Worm (Caenorhabditis elegans): ENCODE measurements around the gene W05B2.2.

The W05B2.2 gene

DNA sequence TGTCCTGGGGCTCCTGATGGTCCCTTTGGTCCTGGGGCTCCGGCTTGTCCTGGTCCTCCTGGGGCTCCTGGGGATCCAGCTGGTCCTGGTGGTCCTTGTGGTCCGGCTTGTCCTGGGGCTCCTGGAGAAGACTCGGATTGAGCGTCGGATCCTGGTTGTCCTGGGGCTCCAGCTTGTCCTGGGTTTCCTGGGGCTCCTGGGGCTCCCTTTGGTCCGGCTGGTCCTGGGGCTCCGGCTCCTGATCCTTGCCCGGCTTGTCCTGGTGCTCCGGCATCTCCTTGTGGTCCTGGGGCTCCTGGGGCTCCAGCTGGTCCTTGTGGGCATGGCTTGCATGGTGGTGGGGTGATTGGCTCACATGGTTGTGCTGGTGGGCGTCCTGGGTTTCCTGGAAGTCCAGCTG lies 17.8 kb upstream of the W05B2.2 start (continued):
- TF ChIP-seq egl-43 (GFP tag; IDR thresholded peaks at IDR 0.05): 0 out of 2 replicates have a peak, but pooled peaks have one; percentile 24

DNA sequence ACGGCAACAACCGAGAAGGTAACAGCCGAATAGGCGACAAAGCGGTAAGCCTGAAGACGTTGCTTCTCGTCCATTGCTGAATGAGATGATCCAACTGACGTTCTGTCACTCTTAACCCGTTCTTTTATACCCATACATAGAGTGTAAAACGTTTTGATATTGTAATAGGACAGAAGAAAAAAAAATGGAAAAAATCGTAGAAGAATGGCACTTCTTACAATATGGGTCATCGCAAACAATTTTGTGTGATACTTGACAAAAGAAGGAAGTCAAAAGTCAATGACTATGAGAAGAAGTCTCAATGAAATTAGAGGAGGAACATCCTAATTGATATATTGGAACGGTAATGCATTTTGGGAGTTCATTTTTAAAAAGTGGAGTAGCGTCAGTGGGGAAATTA lies 16.2 kb upstream of the W05B2.2 start, which contains the start of gene col-92:
col-92 (minus strand) TSS at position 101 of the 400 bp plus-strand sequence.
- TF ChIP-seq aha-1 (tag) (peak; percentile 15), ama-1 (optimal IDR thresholded peaks at IDR 0.05) (no peak), ztf-7 (tag; optimal IDR thresholded peaks at IDR 0.05) (no peak)

DNA sequence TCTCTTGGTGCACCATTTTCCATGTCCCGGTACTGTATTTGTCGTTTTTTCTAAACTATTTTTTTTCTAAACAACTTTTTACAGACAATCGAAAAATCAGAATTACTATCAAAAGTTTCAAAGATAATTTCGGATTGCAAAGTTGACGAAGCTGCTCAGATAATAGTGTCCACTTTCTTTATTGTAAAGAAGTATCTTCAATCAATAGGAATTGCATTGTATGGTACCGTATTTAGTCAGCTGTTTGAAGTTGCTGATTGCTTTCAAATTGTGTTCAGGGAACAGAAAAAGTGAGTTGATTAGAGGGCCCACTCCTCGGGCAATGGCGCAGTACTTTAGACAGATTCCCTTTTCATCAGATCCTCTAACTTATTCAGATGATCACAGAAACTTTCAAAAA lies 14.6 kb upstream of the W05B2.2 start:
- TF ChIP-seq egl-27 (tag; optimal IDR thresholded peaks at IDR 0.05) (no peak), T26A8.4 (GFP tag; IDR thresholded peaks at IDR 0.05) (peak; percentile 10; the same call in 1 of the 2 replicates), unc-62 (GFP tag; optimal IDR thresholded peaks at IDR 0.05 in 1 of 2) (peak in 1 of 2 experiments; percentile 96), unc-62 (tag; optimal IDR thresholded peaks at IDR 0.05) (no peak)

DNA sequence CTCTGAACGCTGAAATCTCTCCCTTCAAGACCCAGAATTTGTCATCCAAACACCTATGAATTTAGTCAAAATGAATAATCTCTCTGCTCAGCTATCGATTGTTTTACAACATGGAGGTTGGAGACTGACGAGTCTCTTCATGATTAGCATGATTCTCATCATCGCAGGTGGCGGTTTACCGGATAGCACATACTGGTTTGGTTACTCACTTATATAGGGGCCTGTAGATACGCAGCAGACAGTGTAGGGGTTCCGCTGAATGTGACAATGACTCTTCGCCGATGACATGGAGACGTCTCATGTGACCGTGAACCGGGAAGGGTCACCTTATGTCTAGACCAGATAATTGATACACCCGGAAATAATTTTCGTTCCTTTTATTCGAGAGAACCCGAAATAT lies 9.7 kb upstream of the W05B2.2 start:
- no peak for TF ChIP-seq unc-39 (tag; optimal IDR thresholded peaks at IDR 0.05)
- TF ChIP-seq skn-1 (tag; optimal IDR thresholded peaks at IDR 0.05): no peak
- TF ChIP-seq ceh-44 (GFP tag; IDR thresholded peaks at IDR 0.05): no peak
- TF ChIP-seq nhr-76 (tag; optimal IDR thresholded peaks at IDR 0.05): no peak
- no peak for TF ChIP-seq lin-39 (tag; optimal IDR thresholded peaks at IDR 0.05)
- TF ChIP-seq snpc-4 (tag; optimal IDR thresholded peaks at IDR 0.05): no peak
- no peak for TF ChIP-seq daf-12 (tag; optimal IDR thresholded peaks at IDR 0.05)
- no peak for TF ChIP-seq T26A8.4 (GFP tag; IDR thresholded peaks at IDR 0.05)
- TF ChIP-seq Y105C5A.15 (GFP tag; IDR thresholded peaks at IDR 0.05): no peak

DNA sequence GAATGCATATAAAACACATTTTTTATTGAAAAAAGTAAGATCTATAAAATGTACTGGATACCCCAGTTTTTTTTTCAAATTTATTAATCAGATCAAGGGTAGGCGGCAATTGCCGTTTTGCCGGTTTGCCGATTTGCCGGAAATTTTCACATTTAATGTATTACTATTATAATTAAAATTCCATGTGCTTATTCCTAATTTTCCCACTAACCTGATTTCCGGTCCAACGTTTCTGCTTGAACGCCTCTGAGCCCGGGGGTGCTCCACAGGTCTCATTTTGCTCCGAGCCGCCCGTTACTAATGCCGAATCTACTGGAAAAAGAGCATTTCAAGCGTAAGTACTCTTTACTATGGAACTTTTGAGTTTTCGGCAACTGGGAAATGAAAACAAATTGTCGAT lies 2.7 kb upstream of the W05B2.2 start, which contains the start of gene dhc-4:
dhc-4 (plus strand) TSS at position 301 of the 400 bp plus-strand sequence.
- no peak for TF ChIP-seq T20F7.1 (GFP tag; optimal IDR thresholded peaks at IDR 0.05)

DNA sequence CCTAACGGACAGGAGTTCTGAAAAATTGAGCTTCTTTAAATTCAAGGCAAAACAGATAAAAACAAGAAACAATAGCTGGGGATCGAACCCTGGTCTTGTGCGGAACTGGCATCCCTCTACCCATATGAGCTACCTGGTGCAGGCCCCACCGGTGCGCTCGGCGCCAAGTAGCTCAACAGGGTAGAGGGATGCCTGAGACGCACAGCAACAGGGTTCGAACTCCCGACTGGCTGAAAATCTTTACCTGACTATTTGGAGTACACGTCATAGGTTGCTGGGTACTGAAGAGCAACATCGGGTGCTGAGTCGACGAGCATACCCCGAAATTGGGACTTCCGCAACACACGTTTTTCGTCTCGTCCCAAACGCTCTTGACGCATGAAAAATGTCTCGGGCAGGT lies 4.0 kb downstream of the W05B2.2 start:
- TF ChIP-seq saeg-2 (GFP tag; IDR thresholded peaks at IDR 0.05) (0 out of 2 replicates have a peak, but pooled peaks have one; percentile 44), lin-38 (GFP tag; IDR thresholded peaks at IDR 0.05) (no peak), jun-1 (tag; optimal IDR thresholded peaks at IDR 0.05) (no peak), zfp-3 (GFP tag; conservative IDR thresholded peaks at IDR 0.05) (no peak), set-16 (GFP tag; IDR thresholded peaks at IDR 0.05) (peak; percentile 40; the same call in 1 of the 2 replicates)

DNA sequence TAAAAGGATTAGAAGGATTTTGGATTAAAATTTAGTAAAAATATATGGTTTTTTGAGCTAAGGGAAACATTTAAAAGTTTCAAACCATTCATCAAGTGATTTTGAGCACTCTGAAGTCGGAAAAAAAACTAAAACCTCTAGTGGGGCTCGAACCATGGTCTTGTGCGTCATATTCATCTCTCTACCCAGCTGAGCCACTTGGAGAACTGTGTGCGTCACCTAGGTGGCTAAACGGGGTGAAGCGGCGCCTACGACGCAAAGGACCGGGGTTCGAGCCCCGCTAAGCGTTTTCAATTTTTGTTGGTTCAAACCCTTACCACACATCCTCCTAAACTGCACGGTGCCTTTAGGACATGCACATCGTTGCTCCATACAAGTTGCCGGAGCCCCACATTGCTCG lies 6.5 kb downstream of the W05B2.2 start:
- TF ChIP-seq nhr-237 (tag; optimal IDR thresholded peaks at IDR 0.05) (no peak), dpl-1 (GFP tag; optimal IDR thresholded peaks at IDR 0.05) (no peak), daf-8 (GFP tag; IDR thresholded peaks at IDR 0.05) (no peak), dmd-6 (GFP tag; IDR thresholded peaks at IDR 0.05) (no peak), nhr-102 (tag; optimal IDR thresholded peaks at IDR 0.05) (no peak), Y75B8A.6 (GFP tag; IDR thresholded peaks at IDR 0.05) (no peak), aha-1 (tag) (no peak), F44E2.7 (GFP tag; IDR thresholded peaks at IDR 0.05) (no peak), rbr-2 (tag; optimal IDR thresholded peaks at IDR 0.05) (no peak), fos-1 (tag; optimal IDR thresholded peaks at IDR 0.05) (no peak), egl-43 (GFP tag; IDR thresholded peaks at IDR 0.05) (no peak), F37D6.2 (tag; optimal IDR thresholded peaks at IDR 0.05) (no peak), nhr-6 (tag; optimal IDR thresholded peaks at IDR 0.05) (no peak), mxl-2 (GFP tag; conservative IDR thresholded peaks at IDR 0.05) (no peak), dmd-9 (GFP tag; IDR thresholded peaks at IDR 0.05) (no peak)
